Fruit fly (Drosophila melanogaster) whole organism, embryonic: ENCODE data around the gene Arfip.

Experiments used
- Adf1 ChIP-seq: fragments of 200-800 bp; sonication (Bioruptor generic); IDR thresholded peaks from 2 replicates; pipeline ENCODE4 v1.3.6; 2022; ENCODE audit warnings: missing biosample characterization, missing genetic modification characterization
- CG10959 ChIP-seq: fragments of 200-800 bp; sonication (Bioruptor generic); IDR thresholded peaks from 2 replicates; pipeline ENCODE4 v1.3.6; 2022; ENCODE audit warnings: missing biosample characterization, missing genetic modification characterization
- CG11560 ChIP-seq: fragments of 200-800 bp; sonication (Bioruptor generic); IDR thresholded peaks from 3 replicates; pipeline ENCODE4 v1.3.6; 2022; ENCODE audit warnings: missing biosample characterization, missing genetic modification characterization
- CG12299 ChIP-seq: fragments of 200-800 bp; sonication (Bioruptor generic); optimal IDR thresholded peaks from 2 replicates; lab custom pipeline; 2018; ENCODE audit warnings: missing biosample characterization, mild to moderate bottlenecking, missing genetic modification characterization
- CG1233 ChIP-seq: fragments of 200-800 bp; sonication (Bioruptor generic); optimal IDR thresholded peaks from 4 replicates; lab custom pipeline; 2018; ENCODE audit warnings: missing biosample characterization, mild to moderate bottlenecking, missing genetic modification characterization
- CG17186 ChIP-seq: fragments of 200-800 bp; sonication (Bioruptor generic); optimal IDR thresholded peaks from 3 replicates; lab custom pipeline; 2017; ENCODE audit warnings: missing biosample characterization, missing genetic modification reagents, missing genetic modification characterization
- CG17802 ChIP-seq: fragments of 200-800 bp; sonication (Bioruptor generic); optimal IDR thresholded peaks from 2 replicates; lab custom pipeline; 2018; ENCODE audit warnings: missing biosample characterization, mild to moderate bottlenecking, missing genetic modification characterization, moderate library complexity
- CG1792 ChIP-seq: fragments of 200-800 bp; sonication (Bioruptor generic); optimal IDR thresholded peaks from 2 replicates; lab custom pipeline; 2016; ENCODE audit warnings: missing biosample characterization, missing genetic modification characterization
- CG18011 ChIP-seq: fragments of 200-800 bp; sonication (Bioruptor generic); optimal IDR thresholded peaks from 2 replicates; lab custom pipeline; 2017; ENCODE audit warnings: missing biosample characterization, missing genetic modification characterization, mild to moderate bottlenecking, moderate library complexity, missing genotype
- CG1832 ChIP-seq: fragments of 200-800 bp; sonication (Bioruptor generic); optimal IDR thresholded peaks from 2 replicates; lab custom pipeline; 2017; ENCODE audit warnings: missing biosample characterization, mild to moderate bottlenecking, missing genetic modification characterization, inconsistent platforms
- CG2120 ChIP-seq: fragments of 200-800 bp; sonication (Bioruptor generic); optimal IDR thresholded peaks from 3 replicates; lab custom pipeline; 2016; ENCODE audit warnings: missing biosample characterization, missing genetic modification characterization
- CG2202 ChIP-seq: fragments of 200-800 bp; sonication (Bioruptor generic); optimal IDR thresholded peaks from 2 replicates; lab custom pipeline; 2018; ENCODE audit warnings: missing biosample characterization, mild to moderate bottlenecking, missing genetic modification characterization
- CG32767 ChIP-seq: fragments of 200-800 bp; sonication (Bioruptor generic); IDR thresholded peaks from 2 replicates; pipeline ENCODE4 v1.3.6; 2022; ENCODE audit warnings: missing biosample characterization, missing genetic modification characterization
- CG33213 ChIP-seq: fragments of 200-800 bp; sonication (Bioruptor generic); optimal IDR thresholded peaks from 3 replicates; lab custom pipeline; 2016; ENCODE audit warnings: missing biosample characterization, missing genetic modification characterization
- CG34376 ChIP-seq: fragments of 200-800 bp; sonication (Bioruptor generic); optimal IDR thresholded peaks from 2 replicates; lab custom pipeline; 2018; ENCODE audit warnings: missing biosample characterization, mild to moderate bottlenecking, missing genetic modification characterization
- CG3726 ChIP-seq: fragments of 200-800 bp; sonication (Bioruptor generic); IDR thresholded peaks from 3 replicates; pipeline ENCODE4, ENCODE4 v1.3.6; 2022; ENCODE audit warnings: missing biosample characterization, missing genetic modification characterization
- CG6254 ChIP-seq: fragments of 200-800 bp; sonication (Bioruptor generic); optimal IDR thresholded peaks from 3 replicates; lab custom pipeline; 2017; ENCODE audit warnings: mild to moderate bottlenecking, missing biosample characterization, missing genetic modification reagents, missing genetic modification characterization
- CG7372 ChIP-seq: fragments of 200-800 bp; sonication (Bioruptor generic); IDR thresholded peaks from 2 replicates; pipeline ENCODE4 v1.3.6; 2022; ENCODE audit warnings: missing biosample characterization, missing genetic modification characterization
- CG8924 ChIP-seq: fragments of 200-800 bp; optimal IDR thresholded peaks from 3 replicates; lab custom pipeline; 2019; ENCODE audit warnings: missing biosample characterization, mild to moderate bottlenecking, missing genetic modification characterization, moderate library complexity
- Deaf1 ChIP-seq: fragments of 200-800 bp; optimal IDR thresholded peaks from 3 replicates; lab custom pipeline; 2019; ENCODE audit warnings: missing biosample characterization, mild to moderate bottlenecking, missing genetic modification characterization, moderate library complexity
- Dref ChIP-seq: fragments of 200-800 bp; sonication (Bioruptor generic); IDR thresholded peaks from 2 replicates; pipeline ENCODE4 v1.3.6; 2022; ENCODE audit warnings: missing biosample characterization, missing genetic modification characterization
- Ets65A ChIP-seq: fragments of 200-800 bp; sonication (Bioruptor generic); peaks from one replicate; lab custom pipeline; 2016; ENCODE audit warnings: missing biosample characterization, missing genetic modification characterization
- Fer3 ChIP-seq: fragments of 200-800 bp; sonication (Bioruptor generic); optimal IDR thresholded peaks from 2 replicates; lab custom pipeline; 2018; ENCODE audit warnings: missing biosample characterization, mild to moderate bottlenecking, missing genetic modification characterization, moderate library complexity
- Gug ChIP-seq: fragments of 200-800 bp; sonication (Bioruptor generic); IDR thresholded peaks from 4 replicates; pipeline ENCODE4 v1.3.6; 2022; ENCODE audit warnings: missing biosample characterization, missing genetic modification characterization
- Lim3 ChIP-seq: fragments of 200-800 bp; sonication (Bioruptor generic); IDR thresholded peaks from 2 replicates; pipeline ENCODE4 v1.3.6; 2022; ENCODE audit warnings: missing biosample characterization, missing genetic modification characterization
- Max ChIP-seq: fragments of 200-800 bp; sonication (Bioruptor generic); optimal IDR thresholded peaks from 2 replicates; lab custom pipeline; 2016; ENCODE audit warnings: missing biosample characterization, mild to moderate bottlenecking, missing genetic modification characterization
- Nf-YB ChIP-seq: fragments of 200-800 bp; sonication (Bioruptor generic); optimal IDR thresholded peaks from 3 replicates; lab custom pipeline; 2019; ENCODE audit warnings: missing biosample characterization, mild to moderate bottlenecking, missing genetic modification characterization, moderate library complexity
- Nf-YC ChIP-seq: fragments of 200-800 bp; optimal IDR thresholded peaks from 3 replicates; lab custom pipeline; 2019; ENCODE audit warnings: missing biosample characterization, mild to moderate bottlenecking, missing genetic modification characterization, moderate library complexity
- Oli ChIP-seq: fragments of 200-800 bp; sonication (Bioruptor generic); optimal IDR thresholded peaks from 2 replicates; lab custom pipeline; 2018; ENCODE audit warnings: missing biosample characterization, mild to moderate bottlenecking, missing genetic modification characterization, moderate library complexity
- Poxn ChIP-seq: fragments of 200-800 bp; sonication (Bioruptor generic); IDR thresholded peaks from 2 replicates; pipeline ENCODE4 v1.3.6; 2022; ENCODE audit warnings: missing biosample characterization, missing genetic modification characterization
- Trl ChIP-seq, 3 experiments: fragments of >200 bp in 2 of 3; fragments of 200-800 bp in 1 of 3; sonication (Bioruptor generic) in 1 of 3; optimal IDR thresholded peaks; 2 replicates in 1 of 3; 3 replicates in 2 of 3; lab custom pipeline; 2016 to 2017; ENCODE audit warnings: missing biosample characterization in 1 of 3, missing genetic modification characterization in 1 of 3
- cg ChIP-seq: fragments of 200-800 bp; sonication (Bioruptor generic); optimal IDR thresholded peaks from 3 replicates; lab custom pipeline; 2019; ENCODE audit warnings: missing biosample characterization, mild to moderate bottlenecking, missing genetic modification characterization, moderate library complexity
- chm ChIP-seq: fragments of 200-800 bp; sonication (Bioruptor generic); IDR thresholded peaks from 2 replicates; pipeline ENCODE4 v1.3.6; 2022; ENCODE audit warnings: missing biosample characterization, missing genetic modification characterization
- corto ChIP-seq: fragments of 200-800 bp; sonication (Bioruptor generic); optimal IDR thresholded peaks from 2 replicates; lab custom pipeline; 2016; ENCODE audit warnings: missing biosample characterization, mild to moderate bottlenecking, missing genetic modification characterization, moderate library complexity
- emc ChIP-seq: fragments of 200-800 bp; sonication (Bioruptor generic); optimal IDR thresholded peaks from 2 replicates; lab custom pipeline; 2016; ENCODE audit warnings: missing biosample characterization, missing genetic modification characterization
- fd96Cb ChIP-seq: fragments of 200-800 bp; sonication (Bioruptor generic); optimal IDR thresholded peaks from 2 replicates; lab custom pipeline; 2018; ENCODE audit warnings: missing biosample characterization, mild to moderate bottlenecking, missing genetic modification characterization, moderate library complexity
- grau ChIP-seq: fragments of 200-800 bp; optimal IDR thresholded peaks from 3 replicates; lab custom pipeline; 2019; ENCODE audit warnings: missing biosample characterization, mild to moderate bottlenecking, missing genetic modification characterization, moderate library complexity
- h ChIP-seq: fragments of >200 bp; optimal IDR thresholded peaks from 2 replicates; lab custom pipeline; 2017
- insv ChIP-seq, 2 experiments: fragments of 200-800 bp; sonication (Bioruptor generic); optimal IDR thresholded peaks; 3 replicates each; lab custom pipeline; 2016 to 2018; ENCODE audit warnings: missing biosample characterization in 2 of 2, missing genetic modification characterization in 2 of 2
- lilli ChIP-seq: fragments of 200-800 bp; sonication (Bioruptor generic); optimal IDR thresholded peaks from 3 replicates; lab custom pipeline; 2016; ENCODE audit warnings: missing biosample characterization, missing genetic modification characterization
- phol ChIP-seq: fragments of 200-800 bp; sonication (Bioruptor generic); optimal IDR thresholded peaks from 3 replicates; lab custom pipeline; 2018; ENCODE audit warnings: missing biosample characterization, mild to moderate bottlenecking, missing genetic modification characterization, moderate library complexity
- pros ChIP-seq: fragments of 200-800 bp; sonication (Bioruptor generic); optimal IDR thresholded peaks from 3 replicates; lab custom pipeline; 2019; ENCODE audit warnings: missing biosample characterization, mild to moderate bottlenecking, missing genetic modification characterization, moderate library complexity
- seq ChIP-seq: fragments of 200-800 bp; sonication (Bioruptor generic); IDR thresholded peaks from 2 replicates; pipeline ENCODE4 v1.3.6; 2022; ENCODE audit warnings: missing biosample characterization, missing genetic modification characterization
- slp2 ChIP-seq: fragments of 200-800 bp; sonication (Bioruptor generic); optimal IDR thresholded peaks from 2 replicates; lab custom pipeline; 2016; ENCODE audit warnings: missing biosample characterization, missing genetic modification characterization
- ttk ChIP-seq: fragments of 200-800 bp; sonication (Bioruptor generic); IDR thresholded peaks from 2 replicates; pipeline ENCODE4 v2.1.2; 2022; ENCODE audit warnings: missing biosample characterization, missing genetic modification characterization
- tup ChIP-seq: fragments of 200-800 bp; sonication (Bioruptor generic); optimal IDR thresholded peaks from 2 replicates; lab custom pipeline; 2016; ENCODE audit warnings: missing biosample characterization, mild to moderate bottlenecking, missing genetic modification characterization, moderate library complexity
- yki ChIP-seq: fragments of >200 bp; optimal IDR thresholded peaks from 3 replicates; lab custom pipeline; 2018
- z ChIP-seq: fragments of 200-800 bp; sonication (Bioruptor generic); IDR thresholded peaks from 3 replicates; pipeline ENCODE4 v1.3.6; 2022; ENCODE audit warnings: missing biosample characterization, missing genetic modification characterization
- zen ChIP-seq: fragments of 200-800 bp; sonication (Bioruptor generic); optimal IDR thresholded peaks from 3 replicates; lab custom pipeline; 2018; ENCODE audit warnings: missing biosample characterization, mild to moderate bottlenecking, missing genetic modification characterization, moderate library complexity

Gene Arfip

dm6 chr3R:11260966-11261530 is 26.2 kb upstream of the Arfip start:
- no peak for TF ChIP-seq CG1832
- peak; percentile 10 to 93 for TF ChIP-seq insv (GFP tag; optimal IDR thresholded peaks at IDR 0.05; lab: Kevin White, UChicago)
- no peak for TF ChIP-seq corto
- TF ChIP-seq Gug (GFP tag; lab: Robert Waterston, UW), result no peak
- peak; percentile 90 for TF ChIP-seq Nf-YC (tag; lab: Kevin White, UChicago)
- peak; percentile 60 for TF ChIP-seq phol (tag; lab: Kevin White, UChicago)
- TF ChIP-seq CG17186 (GFP tag; lab: Kevin White, UChicago), result no peak
- no peak for TF ChIP-seq Dref (GFP tag; lab: Robert Waterston, UW)
- TF ChIP-seq Max (GFP tag; lab: Kevin White, UChicago), result no peak
- TF ChIP-seq pros, result peak; percentile 89
- no peak for TF ChIP-seq grau (tag; lab: Kevin White, UChicago)
- TF ChIP-seq cg (GFP tag; lab: Kevin White, UChicago), result peak; percentile 68
- TF ChIP-seq lilli (GFP tag; lab: Kevin White, UChicago), result no peak
- no peak for TF ChIP-seq CG10959 (GFP tag; lab: Robert Waterston, UW)
- TF ChIP-seq seq (GFP tag; lab: Robert Waterston, UW), result peak; percentile 85
- TF ChIP-seq zen, result peak; percentile 51
- TF ChIP-seq Fer3 (tag; lab: Kevin White, UChicago), result no peak
- TF ChIP-seq CG11560, result no peak
- no peak for TF ChIP-seq CG7372 (GFP tag; lab: Robert Waterston, UW)
- peak; percentile 82 for TF ChIP-seq Nf-YB (GFP tag; lab: Kevin White, UChicago)
- TF ChIP-seq CG6254 (GFP tag; lab: Kevin White, UChicago), result no peak
- no peak for TF ChIP-seq slp2 (GFP tag; lab: Kevin White, UChicago)
- no peak for TF ChIP-seq CG1792
- no peak for TF ChIP-seq Poxn (GFP tag; lab: Robert Waterston, UW)
- TF ChIP-seq CG12299 (tag; lab: Kevin White, UChicago), result no peak
- no peak for TF ChIP-seq CG18011 (GFP tag; lab: Kevin White, UChicago)
- no peak for TF ChIP-seq CG33213 (GFP tag; lab: Kevin White, UChicago)
- no peak for TF ChIP-seq CG3726 (GFP tag; lab: Robert Waterston, UW)
- TF ChIP-seq emc (GFP tag; lab: Kevin White, UChicago), result no peak
- TF ChIP-seq CG17802 (tag; lab: Kevin White, UChicago), result no peak
- no peak for TF ChIP-seq chm (GFP tag; lab: Robert Waterston, UW)
- TF ChIP-seq CG1233 (GFP tag; lab: Kevin White, UChicago), result no peak
- TF ChIP-seq, all 482 proteins: peak for 8

dm6 chr3R:11257537-11257936 is 22.7 kb upstream of the Arfip start:
- no peak for TF ChIP-seq Deaf1 (tag; lab: Kevin White, UChicago)
- TF ChIP-seq Ets65A, result peak; percentile 93
- no peak for TF ChIP-seq CG2202
- TF ChIP-seq, all 482 proteins: peak for 1

DNA sequence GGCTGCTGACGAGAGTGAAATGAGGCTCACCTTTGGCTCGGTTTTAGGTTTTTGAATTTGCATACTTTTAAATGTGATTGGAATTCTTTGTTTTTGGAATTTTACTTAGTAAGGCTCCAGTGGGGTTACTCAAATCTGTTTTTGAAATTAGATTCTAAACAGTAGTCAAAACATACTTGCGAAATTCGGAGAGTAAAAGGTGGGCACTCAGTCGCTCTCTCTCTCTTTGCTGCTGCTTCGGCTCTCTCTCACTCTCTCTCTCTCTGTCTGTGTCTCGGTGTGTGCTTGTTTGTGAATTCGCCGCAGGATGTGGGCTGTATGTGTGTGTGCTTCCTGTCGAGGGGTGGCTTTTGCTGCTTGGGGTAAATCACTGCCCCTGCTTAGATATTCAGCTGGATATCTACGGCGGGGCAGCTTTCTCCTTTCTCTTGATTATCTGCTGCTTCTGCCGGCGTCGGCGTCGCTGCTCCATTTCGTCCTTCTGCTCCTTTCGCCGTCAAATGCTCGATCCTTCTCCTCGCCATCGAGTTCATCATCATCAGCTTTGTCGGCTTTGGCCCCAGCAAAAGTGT is 19.7 kb upstream of the Arfip start:
- TF ChIP-seq CG34376 (GFP tag; lab: Kevin White, UChicago) (no peak), Nf-YC (tag; lab: Kevin White, UChicago) (peak; percentile 90), Ets65A (peak; percentile 63), fd96Cb (tag; lab: Kevin White, UChicago) (no peak), Lim3 (GFP tag; lab: Robert Waterston, UW) (no peak), Trl (optimal IDR thresholded peaks at IDR 0.05; lab: Kevin White, UChicago) (peak; percentile 79 to 85), Trl (GFP tag; optimal IDR thresholded peaks at IDR 0.05; lab: Kevin White, UChicago) (no peak), z (GFP tag; lab: Robert Waterston, UW) (0 out of 3 replicates have a peak, but pooled peaks have one; percentile 6), CG8924 (tag; lab: Kevin White, UChicago) (no peak), CG32767 (no peak), Oli (tag; lab: Kevin White, UChicago) (no peak), CG2120 (GFP tag; lab: Kevin White, UChicago) (no peak), ttk (GFP tag; lab: Robert Waterston, UW) (no peak), yki (lab: Kevin White, UChicago) (peak; percentile 79), Deaf1 (tag; lab: Kevin White, UChicago) (peak; percentile 81), Adf1 (GFP tag; lab: Robert Waterston, UW) (peak; percentile 86), tup (no peak), h (lab: Kevin White, UChicago) (no peak), cg (GFP tag; lab: Kevin White, UChicago) (peak; percentile 57)
